Worm (Caenorhabditis elegans) whole organism, young adult: ENCODE measurements around the gene F31D4.5.

Experiments used
- snpc-4 ChIP-seq, 5 experiments: fragments of 150-350 bp in 1 of 5; sonication (generic microtip) in 4 of 5; optimal IDR thresholded peaks; 2 replicates each; lab custom pipeline; 2014 to 2018; ENCODE audit warnings: missing genetic modification characterization in 5 of 5, missing biosample characterization in 3 of 5, antibody characterized with exemption in 2 of 5, mild to moderate bottlenecking in 2 of 5, missing compliant biosample characterization in 2 of 5, missing genotype in 2 of 5, moderate library complexity in 2 of 5, missing genetic modification reagents in 1 of 5
- somi-1 ChIP-seq: fragments of 200-800 bp; sonication (Bioruptor generic); optimal IDR thresholded peaks from 2 replicates; lab custom pipeline; 2018; ENCODE audit warnings: mild to moderate bottlenecking, missing genetic modification characterization, missing compliant biosample characterization

DNA sequence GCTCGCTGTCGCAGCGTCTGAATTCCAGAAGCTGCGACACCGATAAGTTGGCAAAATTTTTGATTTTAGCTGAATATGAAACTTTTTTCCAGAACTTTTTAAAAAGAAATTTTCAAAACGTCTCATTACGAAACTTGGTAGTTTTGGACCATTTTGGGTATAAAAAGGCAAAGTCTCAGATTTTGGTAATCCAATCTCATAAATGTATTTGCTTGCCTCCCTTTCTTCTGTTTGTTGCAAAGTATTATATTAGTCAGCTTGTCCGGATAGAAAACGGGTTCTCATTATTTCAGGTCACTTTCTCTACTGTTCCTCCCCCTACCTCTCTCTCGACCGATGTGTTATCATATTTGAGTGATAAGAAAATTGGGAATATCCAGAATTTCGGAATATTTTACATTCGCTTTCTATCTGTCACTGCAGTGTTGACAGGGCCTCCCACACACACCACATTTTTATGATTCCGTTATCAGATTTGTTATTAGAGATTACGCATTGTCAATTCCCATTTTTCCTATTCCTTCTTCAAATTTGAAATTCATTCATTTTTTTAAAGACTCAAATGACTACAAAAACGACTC is at the start of gene F31D4.5:
- TF ChIP-seq somi-1 (no peak), snpc-4 (GFP tag; optimal IDR thresholded peaks at IDR 0.05; lab: Kevin White, UChicago) (no peak), snpc-4 (tag; optimal IDR thresholded peaks at IDR 0.05; lab: Kevin White, UChicago) (no peak)
